Worm (Caenorhabditis elegans): ENCODE data around the gene Y51H7C.3.
"Not testable (repeated sequence)": the region's sequence is repeated elsewhere in the genome, so short reads cannot be mapped to it uniquely, and the experiment has no call there.

- not testable (repeated sequence) for TF ChIP-seq dpl-1 (GFP tag; optimal IDR thresholded peaks at IDR 0.05); zag-1 (tag; optimal IDR thresholded peaks at IDR 0.05); T20F7.1 (GFP tag; optimal IDR thresholded peaks at IDR 0.05); mxl-2 (GFP tag; conservative IDR thresholded peaks at IDR 0.05); lir-3 (tag; optimal IDR thresholded peaks at IDR 0.05); fkh-10 (GFP tag; optimal IDR thresholded peaks at IDR 0.05); dve-1 (tag; optimal IDR thresholded peaks at IDR 0.05; ENCODE audit: insufficient read depth); snpc-4 (tag; optimal IDR thresholded peaks at IDR 0.05); vab-7 (GFP tag; IDR thresholded peaks at IDR 0.05); arid-1 (GFP tag; conservative IDR thresholded peaks at IDR 0.05); F37D6.2 (tag; optimal IDR thresholded peaks at IDR 0.05); nhr-237 (tag; optimal IDR thresholded peaks at IDR 0.05)
Measured at ce11 chrII:1446696-1447293, 8.5 kb downstream of the Y51H7C.3 start, which contains the start of gene Y51H7C.12.
